Fruit fly (Drosophila melanogaster): ENCODE measurements around the gene CG42828.

- TF ChIP-seq CG14655 (GFP tag; optimal IDR thresholded peaks at IDR 0.05) (peak; percentile 63), Pif1A (GFP tag; optimal IDR thresholded peaks at IDR 0.05) (no peak), EcR (GFP tag; optimal IDR thresholded peaks at IDR 0.05) (no peak), fd96Ca (GFP tag; IDR thresholded peaks at IDR 0.05) (no peak), CG15710 (tag; optimal IDR thresholded peaks at IDR 0.05) (peak; percentile 36)
Observed at dm6 chr3R:23355829-23356738, 17.4 kb upstream of the CG42828 start, which contains the start of the genes ATPsynCF6 and Sec13.
